Fruit fly (Drosophila melanogaster) whole organism, pupa: Measurements from ENCODE around the gene abd-A.

Experiments used
- CG17806 ChIP-seq: fragments of 200-800 bp; sonication (Bioruptor generic); optimal IDR thresholded peaks from 2 replicates; lab custom pipeline; 2018; ENCODE audit warnings: missing biosample characterization, mild to moderate bottlenecking, missing genetic modification characterization, moderate library complexity
- CG34367 ChIP-seq: fragments of 200-800 bp; sonication (Bioruptor generic); optimal IDR thresholded peaks from 2 replicates; lab custom pipeline; 2018; ENCODE audit warnings: missing biosample characterization, mild to moderate bottlenecking, missing genetic modification characterization
- CG8301 ChIP-seq: fragments of 200-800 bp; sonication (Bioruptor generic); optimal IDR thresholded peaks from 2 replicates; lab custom pipeline; 2018; ENCODE audit warnings: missing biosample characterization, mild to moderate bottlenecking, missing genetic modification characterization

dm6 chr3R:16872980-16873765 is 43.3 kb upstream of the abd-A start:
- TF ChIP-seq CG8301 (tag; lab: Kevin White, UChicago) (no peak), CG17806 (tag; lab: Kevin White, UChicago) (no peak), CG34367 (no peak)
